Worm (Caenorhabditis elegans) whole organism, L3 larva: ENCODE data around the gene srh-276.

Experiments
- R02D3.7 ChIP-seq: fragments of 150-350 bp; optimal IDR thresholded peaks from 2 replicates; lab custom pipeline; 2014; ENCODE audit warnings: missing biosample characterization, missing genetic modification characterization
- ZK546.5 ChIP-seq: sonication (generic microtip); optimal IDR thresholded peaks from 2 replicates; lab custom pipeline; 2017; ENCODE audit warnings: missing biosample characterization, missing genetic modification characterization
- aly-2 ChIP-seq: fragments of 150-350 bp; optimal IDR thresholded peaks from 2 replicates; lab custom pipeline; 2014; ENCODE audit warnings: missing biosample characterization, missing genetic modification characterization
- ceh-16 ChIP-seq: sonication (generic microtip); optimal IDR thresholded peaks from 2 replicates; lab custom pipeline; 2017; ENCODE audit warnings: missing biosample characterization, missing genetic modification characterization
- ceh-28 ChIP-seq: fragments of 150-350 bp; optimal IDR thresholded peaks from 2 replicates; lab custom pipeline; 2014; ENCODE audit warnings: missing biosample characterization, missing genetic modification reagents, missing genetic modification characterization
- ceh-82 ChIP-seq: fragments of 150-350 bp; optimal IDR thresholded peaks from 2 replicates; lab custom pipeline; 2014; ENCODE audit warnings: missing biosample characterization, missing genetic modification characterization
- ceh-9 ChIP-seq: sonication (generic microtip); optimal IDR thresholded peaks from 2 replicates; lab custom pipeline; 2018; ENCODE audit warnings: missing biosample characterization, missing genetic modification characterization
- daf-12 ChIP-seq: fragments of 150-350 bp; optimal IDR thresholded peaks from 2 replicates; lab custom pipeline; 2014; ENCODE audit warnings: missing biosample characterization, missing genetic modification reagents, missing genetic modification characterization
- egl-27 ChIP-seq: sonication (generic microtip); optimal IDR thresholded peaks from 4 replicates; lab custom pipeline; 2017; ENCODE audit warnings: missing biosample characterization, missing genetic modification reagents, missing genetic modification characterization
- egl-5 ChIP-seq: fragments of 150-350 bp; optimal IDR thresholded peaks from 2 replicates; lab custom pipeline; 2017; ENCODE audit warnings: missing biosample characterization, missing genetic modification reagents, missing genetic modification characterization, inconsistent platforms
- elt-1 ChIP-seq: fragments of 150-350 bp; optimal IDR thresholded peaks from 2 replicates; lab custom pipeline; 2014; ENCODE audit warnings: missing biosample characterization, missing genetic modification characterization
- elt-2 ChIP-seq: sonication (generic microtip); optimal IDR thresholded peaks from 2 replicates; lab custom pipeline; 2016; ENCODE audit warnings: missing genetic modification reagents, mild to moderate bottlenecking, missing genetic modification characterization, missing compliant biosample characterization
- elt-3 ChIP-seq, 3 experiments: fragments of 150-350 bp in 1 of 3; sonication (generic microtip) in 2 of 3; optimal IDR thresholded peaks; 2 replicates in 2 of 3; 4 replicates in 1 of 3; lab custom pipeline; 2014 to 2017; ENCODE audit warnings: missing biosample characterization in 3 of 3, missing genetic modification characterization in 3 of 3
- eor-1 ChIP-seq, 2 experiments: fragments of 150-350 bp; optimal IDR thresholded peaks; 2 replicates each; lab custom pipeline; 2014 to 2018; ENCODE audit warnings: missing biosample characterization in 2 of 2, missing genetic modification characterization in 2 of 2
- fkh-10 ChIP-seq: sonication (generic microtip); optimal IDR thresholded peaks from 2 replicates; lab custom pipeline; 2017; ENCODE audit warnings: missing biosample characterization, missing genetic modification reagents, missing genetic modification characterization
- fkh-2 ChIP-seq: fragments of 150-350 bp; optimal IDR thresholded peaks from 2 replicates; lab custom pipeline; 2014; ENCODE audit warnings: missing biosample characterization, missing genetic modification reagents, missing genetic modification characterization
- fos-1 ChIP-seq: fragments of 150-350 bp; optimal IDR thresholded peaks from 2 replicates; lab custom pipeline; 2014; ENCODE audit warnings: missing biosample characterization, missing genetic modification characterization
- hmg-11 ChIP-seq: sonication (generic microtip); optimal IDR thresholded peaks from 2 replicates; lab custom pipeline; 2016; ENCODE audit warnings: missing genetic modification characterization, missing compliant biosample characterization
- jun-1 ChIP-seq: fragments of 150-350 bp; optimal IDR thresholded peaks from 2 replicates; lab custom pipeline; 2014; ENCODE audit warnings: missing biosample characterization, missing genetic modification reagents, missing genetic modification characterization
- lsy-12 ChIP-seq: sonication (generic microtip); optimal IDR thresholded peaks from 2 replicates; lab custom pipeline; 2016; ENCODE audit warnings: mild to moderate bottlenecking, missing genetic modification characterization, missing compliant biosample characterization
- mdl-1 ChIP-seq: fragments of 150-350 bp; optimal IDR thresholded peaks from 2 replicates; lab custom pipeline; 2014; ENCODE audit warnings: missing biosample characterization, missing genetic modification characterization
- mml-1 ChIP-seq: fragments of 150-350 bp; sonication (generic microtip); optimal IDR thresholded peaks from 3 replicates; lab custom pipeline; 2014; ENCODE audit warnings: missing biosample characterization, missing genetic modification characterization
- nfya-1 ChIP-seq: sonication (generic microtip); optimal IDR thresholded peaks from 2 replicates; lab custom pipeline; 2017; ENCODE audit warnings: missing genetic modification characterization, mild to moderate bottlenecking, missing compliant biosample characterization, antibody characterized with exemption, moderate library complexity; ENCODE audit not compliant: insufficient read depth
- nhr-11 ChIP-seq: fragments of 150-350 bp; optimal IDR thresholded peaks from 2 replicates; lab custom pipeline; 2014; ENCODE audit warnings: missing biosample characterization, missing genetic modification characterization
- nhr-12 ChIP-seq: fragments of 150-350 bp; optimal IDR thresholded peaks from 2 replicates; lab custom pipeline; 2014; ENCODE audit warnings: missing biosample characterization, missing genetic modification characterization
- nhr-23 ChIP-seq: fragments of 150-350 bp; optimal IDR thresholded peaks from 2 replicates; lab custom pipeline; 2014; ENCODE audit warnings: missing biosample characterization, missing genetic modification reagents, missing genetic modification characterization
- nhr-25 ChIP-seq: sonication (generic microtip); optimal IDR thresholded peaks from 2 replicates; lab custom pipeline; 2017; ENCODE audit warnings: missing biosample characterization, missing genetic modification characterization
- nhr-28 ChIP-seq: fragments of 150-350 bp; optimal IDR thresholded peaks from 2 replicates; lab custom pipeline; 2014; ENCODE audit warnings: missing biosample characterization, missing genetic modification characterization
- nhr-43 ChIP-seq: sonication (generic microtip); optimal IDR thresholded peaks from 2 replicates; lab custom pipeline; 2016; ENCODE audit warnings: mild to moderate bottlenecking, missing genetic modification characterization, missing compliant biosample characterization; ENCODE audit not compliant: poor library complexity, severe bottlenecking
- nhr-76 ChIP-seq: fragments of 150-350 bp; sonication (generic microtip); optimal IDR thresholded peaks from 5 replicates; lab custom pipeline; 2014; ENCODE audit warnings: missing biosample characterization, missing genetic modification characterization
- pha-4 ChIP-seq: fragments of 150-350 bp; optimal IDR thresholded peaks from 2 replicates; lab custom pipeline; 2014; ENCODE audit warnings: missing biosample characterization, missing genetic modification reagents, missing genetic modification characterization
- pqm-1 ChIP-seq: fragments of 150-350 bp; optimal IDR thresholded peaks from 2 replicates; lab custom pipeline; 2017; ENCODE audit warnings: missing biosample characterization, missing genetic modification characterization, inconsistent platforms
- sea-2 ChIP-seq: fragments of 150-350 bp; sonication (generic microtip); optimal IDR thresholded peaks from 4 replicates; lab custom pipeline; 2014; ENCODE audit warnings: missing biosample characterization, missing genetic modification reagents, missing genetic modification characterization
- snpc-4 ChIP-seq: fragments of 150-350 bp; optimal IDR thresholded peaks from 2 replicates; lab custom pipeline; 2014; ENCODE audit warnings: missing biosample characterization, missing genetic modification characterization
- tbx-2 ChIP-seq: sonication (generic microtip); optimal IDR thresholded peaks from 2 replicates; lab custom pipeline; 2016; ENCODE audit warnings: mild to moderate bottlenecking, missing genetic modification characterization, missing compliant biosample characterization
- unc-39 ChIP-seq: sonication (generic microtip); optimal IDR thresholded peaks from 4 replicates; lab custom pipeline; 2017; ENCODE audit warnings: missing biosample characterization, missing genetic modification characterization
- unc-62 ChIP-seq: fragments of 150-350 bp; sonication (generic microtip); optimal IDR thresholded peaks from 4 replicates; lab custom pipeline; 2014; ENCODE audit warnings: missing biosample characterization, missing genetic modification reagents, missing genetic modification characterization
- zag-1 ChIP-seq: fragments of 150-350 bp; optimal IDR thresholded peaks from 2 replicates; lab custom pipeline; 2014; ENCODE audit warnings: missing biosample characterization, missing genetic modification characterization
- ztf-11 ChIP-seq: fragments of 150-350 bp; optimal IDR thresholded peaks from 2 replicates; lab custom pipeline; 2014; ENCODE audit warnings: missing biosample characterization, missing genetic modification characterization
- ztf-4 ChIP-seq: fragments of 150-350 bp; optimal IDR thresholded peaks from 2 replicates; lab custom pipeline; 2014; ENCODE audit warnings: missing biosample characterization, missing genetic modification characterization

The srh-276 gene

ce11 chrV:15553869-15554268 lies 24.7 kb downstream of the srh-276 start:
- TF ChIP-seq nhr-76 (tag; lab: Kevin White, UChicago) (no peak), hmg-11 (tag; lab: Kevin White, UChicago) (peak; percentile 43), pqm-1 (peak; percentile 16), nfya-1 (peak; percentile 38), elt-2 (tag; lab: Kevin White, UChicago) (peak; percentile 6), nhr-43 (tag; lab: Kevin White, UChicago) (peak; percentile 20), pha-4 (tag; lab: Kevin White, UChicago) (no peak)

ce11 chrV:15559047-15559446 lies 29.9 kb downstream of the srh-276 start, which contains the start of gene acr-18:
Gene acr-18, minus strand, starts transcription at chrV:15559147.
- TF ChIP-seq nhr-28 (tag; lab: Kevin White, UChicago) (no peak), ZK546.5 (tag; lab: Kevin White, UChicago) (no peak), nhr-43 (tag; lab: Kevin White, UChicago) (no peak), mml-1 (tag; lab: Kevin White, UChicago) (no peak), ztf-4 (no peak), ceh-82 (tag; lab: Kevin White, UChicago) (no peak), fkh-10 (GFP tag; lab: Kevin White, UChicago) (no peak), fkh-2 (tag; lab: Kevin White, UChicago) (no peak), lsy-12 (tag; lab: Kevin White, UChicago) (no peak), mdl-1 (tag; lab: Kevin White, UChicago) (no peak), sea-2 (GFP tag; lab: Kevin White, UChicago) (no peak), pha-4 (tag; lab: Kevin White, UChicago) (no peak), R02D3.7 (tag; lab: Kevin White, UChicago) (no peak), snpc-4 (tag; lab: Kevin White, UChicago) (no peak), jun-1 (tag; lab: Kevin White, UChicago) (no peak), nhr-11 (no peak), ceh-9 (tag; lab: Kevin White, UChicago) (no peak), unc-62 (GFP tag; lab: Kevin White, UChicago) (no peak), egl-5 (no peak)
- TF ChIP-seq, all 47 proteins: peak for 0

ce11 chrV:15559729-15560128 lies 30.6 kb downstream of the srh-276 start:
- TF ChIP-seq snpc-4 (tag; lab: Kevin White, UChicago) (no peak), elt-1 (tag; lab: Kevin White, UChicago) (peak; percentile 0)

ce11 chrV:15562541-15562940 lies 33.4 kb downstream of the srh-276 start:
- TF ChIP-seq ceh-28 (tag; lab: Kevin White, UChicago) (no peak), fos-1 (no peak), egl-5 (no peak), nfya-1 (peak; percentile 51), nhr-25 (tag; lab: Kevin White, UChicago) (no peak), snpc-4 (tag; lab: Kevin White, UChicago) (no peak), pqm-1 (no peak), pha-4 (tag; lab: Kevin White, UChicago) (no peak)

- TF ChIP-seq aly-2 (no peak), fkh-10 (GFP tag; lab: Kevin White, UChicago) (peak; percentile 80)
These were observed 34.3 kb downstream of the srh-276 start for ce11 chrV:15563477-15563876.

- no peak for TF ChIP-seq zag-1 (tag; lab: Kevin White, UChicago)
- no peak for TF ChIP-seq tbx-2
- no peak for TF ChIP-seq elt-3 (tag; optimal IDR thresholded peaks at IDR 0.05; lab: Kevin White, UChicago)
- no peak for TF ChIP-seq nhr-12
- no peak for TF ChIP-seq nhr-76 (tag; lab: Kevin White, UChicago)
- TF ChIP-seq eor-1 (tag; optimal IDR thresholded peaks at IDR 0.05; lab: Kevin White, UChicago), result no peak
- TF ChIP-seq fkh-10 (GFP tag; lab: Kevin White, UChicago), result no peak
- no peak for TF ChIP-seq fos-1
- TF ChIP-seq pha-4 (tag; lab: Kevin White, UChicago), result peak; percentile 66
- no peak for TF ChIP-seq mml-1 (tag; lab: Kevin White, UChicago)
- TF ChIP-seq ztf-11 (tag; lab: Kevin White, UChicago), result no peak
- TF ChIP-seq nhr-23 (tag; lab: Kevin White, UChicago), result peak; percentile 31
- TF ChIP-seq ceh-28 (tag; lab: Kevin White, UChicago), result no peak
- TF ChIP-seq ceh-9 (tag; lab: Kevin White, UChicago), result no peak
- peak; percentile 84 for TF ChIP-seq pqm-1
- no peak for TF ChIP-seq nhr-11
- TF ChIP-seq hmg-11 (tag; lab: Kevin White, UChicago), result no peak
- TF ChIP-seq ztf-4, result no peak
- no peak for TF ChIP-seq unc-39
- peak; percentile 60 for TF ChIP-seq jun-1 (tag; lab: Kevin White, UChicago)
- TF ChIP-seq nfya-1, result peak; percentile 30
- TF ChIP-seq egl-27, result no peak
- TF ChIP-seq daf-12, result no peak
- TF ChIP-seq ZK546.5 (tag; lab: Kevin White, UChicago), result no peak
- peak; percentile 71 for TF ChIP-seq elt-2 (tag; lab: Kevin White, UChicago)
- TF ChIP-seq ceh-16, result no peak
- no peak for TF ChIP-seq mdl-1 (tag; lab: Kevin White, UChicago)
- no peak for TF ChIP-seq snpc-4 (tag; lab: Kevin White, UChicago)
- TF ChIP-seq elt-1 (tag; lab: Kevin White, UChicago), result no peak
These were observed 34.8 kb downstream of the srh-276 start for ce11 chrV:15563985-15564384.
